Worm (Caenorhabditis elegans) whole organism, L1 larva: ENCODE data around the gene C23G10.10.

Experiments
- blmp-1 ChIP-seq: fragments of 150-350 bp; optimal IDR thresholded peaks from 2 replicates; lab custom pipeline; 2014; ENCODE audit warnings: missing biosample characterization, missing genetic modification characterization
- egl-27 ChIP-seq, 2 experiments: fragments of 150-350 bp in 1 of 2; sonication (generic microtip); optimal IDR thresholded peaks; 3 replicates each; lab custom pipeline; 2017 to 2018; ENCODE audit warnings: missing biosample characterization in 2 of 2, missing genetic modification characterization in 2 of 2, missing genetic modification reagents in 2 of 2
- nhr-12 ChIP-seq: sonication (generic microtip); optimal IDR thresholded peaks from 2 replicates; lab custom pipeline; 2017; ENCODE audit warnings: missing biosample characterization, missing genetic modification characterization
- nhr-237 ChIP-seq: fragments of 150-350 bp; optimal IDR thresholded peaks from 2 replicates; lab custom pipeline; 2014; ENCODE audit warnings: missing biosample characterization, missing genetic modification characterization
- skn-1 ChIP-seq: fragments of 150-350 bp; optimal IDR thresholded peaks from 2 replicates; lab custom pipeline; 2014; ENCODE audit warnings: missing biosample characterization, missing genetic modification characterization

ce11 chrIII:6258262-6258661, 44.4 kb upstream of the C23G10.10 start, which contains the start of gene srg-1:
- no peak for TF ChIP-seq skn-1 (tag; lab: Kevin White, UChicago)
- TF ChIP-seq egl-27 (tag; optimal IDR thresholded peaks at IDR 0.05; lab: Kevin White, UChicago), result no peak
- no peak for TF ChIP-seq nhr-237 (tag; lab: Kevin White, UChicago)
- no peak for TF ChIP-seq nhr-12
- no peak for TF ChIP-seq blmp-1 (tag; lab: Kevin White, UChicago)
